Worm (Caenorhabditis elegans): ENCODE measurements around the gene F37C12.18.

The F37C12.18 gene

DNA sequence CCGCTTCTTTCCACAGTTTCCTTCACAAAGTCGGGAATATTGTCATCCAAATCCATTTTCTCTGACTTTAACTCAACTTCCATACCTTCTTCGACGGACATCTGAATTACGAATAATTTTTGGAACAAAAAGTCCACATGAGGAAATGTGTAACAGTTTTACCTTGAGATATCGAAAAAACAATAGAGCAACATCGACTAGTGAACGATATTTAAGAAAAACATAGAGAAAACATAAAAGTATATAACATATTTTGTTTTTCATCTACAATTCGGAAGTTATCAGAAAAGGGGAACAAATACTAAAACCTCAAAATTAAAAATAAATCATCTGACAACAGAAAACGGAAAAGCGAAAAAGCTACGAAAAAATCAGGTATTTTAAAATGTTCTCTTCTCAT is 37.6 kb upstream of the F37C12.18 start, which contains the start of gene adr-2:
TSS of gene adr-2 (minus strand) at position 101 of the 400 bp plus-strand sequence.
- TF ChIP-seq skn-1 (tag; optimal IDR thresholded peaks at IDR 0.05): no peak
- TF ChIP-seq sem-4 (tag; optimal IDR thresholded peaks at IDR 0.05): no peak
- TF ChIP-seq egl-27 (tag; optimal IDR thresholded peaks at IDR 0.05): no peak
- no peak for TF ChIP-seq nhr-10 (tag; optimal IDR thresholded peaks at IDR 0.05)
- no peak for TF ChIP-seq elt-3 (tag; optimal IDR thresholded peaks at IDR 0.05)
- no peak for TF ChIP-seq F13H6.1 (tag; optimal IDR thresholded peaks at IDR 0.05)
- no peak for TF ChIP-seq ceh-16 (tag; optimal IDR thresholded peaks at IDR 0.05)

DNA sequence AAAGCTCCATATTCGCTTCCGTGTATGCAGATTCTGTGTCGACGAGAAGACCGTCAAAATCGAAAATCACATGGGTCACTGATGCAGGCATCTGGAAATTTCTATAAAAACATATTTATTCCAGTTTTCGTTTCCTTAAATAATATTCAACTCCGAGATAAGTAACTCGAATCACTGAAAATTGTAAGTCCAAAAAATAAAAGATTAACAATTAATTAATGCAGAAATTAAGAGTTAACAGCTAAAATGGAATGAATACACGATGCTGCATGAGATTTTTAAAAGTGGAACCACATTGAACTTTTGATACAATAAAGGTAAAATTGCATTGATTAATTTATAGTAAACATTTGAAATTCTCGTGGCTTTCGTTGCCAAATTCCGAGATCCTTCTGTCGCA is 35.6 kb upstream of the F37C12.18 start, which contains the start of gene R151.10:
TSS of gene R151.10 (minus strand) at position 101 of the 400 bp plus-strand sequence.
- TF ChIP-seq unc-62 (GFP tag; optimal IDR thresholded peaks at IDR 0.05): no peak
- TF ChIP-seq zag-1 (tag; optimal IDR thresholded peaks at IDR 0.05): no peak
- no peak for TF ChIP-seq nhr-6 (tag; optimal IDR thresholded peaks at IDR 0.05)
- TF ChIP-seq fos-1 (tag; optimal IDR thresholded peaks at IDR 0.05): no peak
- TF ChIP-seq nhr-21 (tag; optimal IDR thresholded peaks at IDR 0.05): no peak
- TF ChIP-seq elt-1 (tag; optimal IDR thresholded peaks at IDR 0.05): no peak

DNA sequence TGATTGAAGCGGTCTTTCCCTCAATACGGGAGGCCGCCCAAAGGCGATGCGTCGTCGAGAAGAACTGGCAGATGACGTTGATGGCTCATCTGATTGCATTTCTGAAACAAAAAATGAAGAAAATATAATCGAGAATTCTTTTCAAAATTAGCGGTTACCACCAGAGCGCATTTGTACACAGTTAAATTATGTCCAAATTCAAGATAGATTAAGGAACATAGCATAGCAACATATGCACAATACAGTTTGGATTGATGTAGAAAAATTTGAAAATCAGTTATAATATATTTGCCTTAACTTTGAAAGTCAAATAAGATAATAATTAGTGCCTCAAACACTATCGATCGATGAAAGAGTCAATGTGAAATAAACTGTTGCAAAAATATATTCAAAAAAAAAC is 34.5 kb upstream of the F37C12.18 start, which contains the start of gene R151.8:
TSS of gene R151.8 (minus strand) at position 101 of the 400 bp plus-strand sequence.
- TF ChIP-seq ztf-1 (GFP tag; conservative IDR thresholded peaks at IDR 0.05): no peak
- no peak for TF ChIP-seq nhr-12 (tag; optimal IDR thresholded peaks at IDR 0.05)
- no peak for TF ChIP-seq peb-1 (tag; optimal IDR thresholded peaks at IDR 0.05)
- no peak for TF ChIP-seq F13H6.1 (tag; optimal IDR thresholded peaks at IDR 0.05)
- no peak for TF ChIP-seq zag-1 (tag; optimal IDR thresholded peaks at IDR 0.05)
- TF ChIP-seq nhr-10 (tag; optimal IDR thresholded peaks at IDR 0.05): no peak

DNA sequence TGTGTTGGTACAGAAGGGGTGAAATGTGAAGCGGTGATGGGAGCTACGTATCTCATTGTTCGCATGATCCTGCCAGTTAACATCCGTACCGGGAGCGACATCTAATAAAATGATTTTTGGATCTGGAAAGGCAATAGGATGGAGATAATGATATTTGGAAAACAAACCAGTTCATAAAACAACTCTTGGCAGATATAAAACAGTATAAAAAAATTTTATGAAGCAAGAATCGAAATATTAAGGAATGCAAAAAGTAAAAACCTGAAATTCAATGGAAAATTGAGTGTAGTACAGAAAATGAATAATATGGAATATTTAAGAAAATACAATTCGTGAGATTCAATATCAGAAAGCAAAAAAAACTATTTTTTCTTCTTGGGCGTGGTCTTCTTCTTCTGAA is 31.4 kb upstream of the F37C12.18 start, which contains the start of gene hsp-75:
TSS of gene hsp-75 (minus strand) at position 101 of the 400 bp plus-strand sequence.
- TF ChIP-seq unc-62 (GFP tag; optimal IDR thresholded peaks at IDR 0.05): no peak
- no peak for TF ChIP-seq gmeb-1 (tag; optimal IDR thresholded peaks at IDR 0.05)
- TF ChIP-seq skn-1 (tag; optimal IDR thresholded peaks at IDR 0.05): no peak
- no peak for TF ChIP-seq R02D3.7 (tag; optimal IDR thresholded peaks at IDR 0.05)
- TF ChIP-seq F13H6.1 (tag; optimal IDR thresholded peaks at IDR 0.05): no peak
- TF ChIP-seq nhr-77 (tag; optimal IDR thresholded peaks at IDR 0.05): no peak
- no peak for TF ChIP-seq lin-11 (tag; optimal IDR thresholded peaks at IDR 0.05)
- TF ChIP-seq nhr-12 (tag; optimal IDR thresholded peaks at IDR 0.05): no peak
- TF ChIP-seq C34F6.9 (tag; optimal IDR thresholded peaks at IDR 0.05): no peak
- TF ChIP-seq unc-55 (GFP tag; optimal IDR thresholded peaks at IDR 0.05): no peak

DNA sequence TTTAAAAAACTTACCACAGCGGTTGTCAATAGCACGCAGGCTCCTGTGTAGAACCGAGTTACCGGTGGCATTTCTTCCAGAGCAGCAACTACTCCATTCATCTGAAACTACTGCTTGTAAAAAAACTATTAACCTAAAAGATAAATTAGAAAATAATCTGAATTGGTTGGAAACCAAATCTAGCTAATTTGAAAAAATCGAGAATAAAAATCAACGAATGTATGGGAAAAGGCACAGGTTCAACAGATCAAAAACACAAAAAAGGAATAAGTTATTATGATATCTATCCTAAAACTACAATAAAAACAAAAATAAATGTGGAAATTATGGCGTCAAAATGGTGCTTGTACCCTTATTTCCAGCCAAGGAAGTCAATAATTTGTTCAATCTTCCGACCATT is 27.8 kb upstream of the F37C12.18 start, which contains the start of gene der-2:
TSS of gene der-2 (minus strand) at position 101 of the 400 bp plus-strand sequence.
- TF ChIP-seq mbf-1 (tag; optimal IDR thresholded peaks at IDR 0.05): no peak
- no peak for TF ChIP-seq unc-62 (GFP tag; optimal IDR thresholded peaks at IDR 0.05)
- TF ChIP-seq sma-3 (GFP tag; optimal IDR thresholded peaks at IDR 0.05): no peak
- no peak for TF ChIP-seq ZK546.5 (tag; optimal IDR thresholded peaks at IDR 0.05)
- TF ChIP-seq egl-27 (tag; optimal IDR thresholded peaks at IDR 0.05): no peak
- TF ChIP-seq Y55F3AM.14 (GFP tag; optimal IDR thresholded peaks at IDR 0.05): no peak
- no peak for TF ChIP-seq nhr-129 (tag; optimal IDR thresholded peaks at IDR 0.05)
- no peak for TF ChIP-seq ama-1 (optimal IDR thresholded peaks at IDR 0.05)
- TF ChIP-seq ztf-4 (tag; optimal IDR thresholded peaks at IDR 0.05): no peak
- no peak for TF ChIP-seq alr-1 (tag; optimal IDR thresholded peaks at IDR 0.05)
- TF ChIP-seq skn-1 (tag; optimal IDR thresholded peaks at IDR 0.05): no peak
- no peak for TF ChIP-seq C34F6.9 (tag; optimal IDR thresholded peaks at IDR 0.05)
- TF ChIP-seq nhr-77 (tag; optimal IDR thresholded peaks at IDR 0.05): no peak
- TF ChIP-seq R02D3.7 (tag; optimal IDR thresholded peaks at IDR 0.05): no peak
- no peak for TF ChIP-seq aly-2 (tag; optimal IDR thresholded peaks at IDR 0.05)

DNA sequence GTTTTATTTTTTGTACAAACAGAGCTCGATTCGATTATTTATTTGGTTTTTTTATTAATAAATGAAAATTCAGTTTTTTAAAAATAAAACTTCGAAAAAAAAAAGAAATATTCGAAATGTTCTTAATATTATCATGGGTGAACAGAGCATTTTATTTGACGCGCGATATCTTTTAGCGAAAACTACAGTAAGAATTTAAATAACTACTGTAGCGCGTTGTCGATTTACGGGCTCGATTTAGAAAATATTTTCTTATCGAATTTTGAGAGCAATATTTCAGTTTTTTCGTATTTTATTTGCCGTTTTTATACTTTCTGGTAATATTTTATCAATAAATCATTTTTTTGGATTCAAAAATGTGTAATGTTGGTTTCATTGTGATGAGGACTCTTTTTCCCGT is 25.9 kb upstream of the F37C12.18 start:
- no peak for TF ChIP-seq nhr-21 (tag; optimal IDR thresholded peaks at IDR 0.05)
- peak in 1 of 2 experiments; percentile 40 for TF ChIP-seq lsy-2 (tag; optimal IDR thresholded peaks at IDR 0.05)
- TF ChIP-seq ceh-16 (tag; optimal IDR thresholded peaks at IDR 0.05): no peak
